Fruit fly (Drosophila melanogaster) whole organism, embryonic: ENCODE measurements around the gene Vm32E.

Source experiments
- Bteb2 ChIP-seq: fragments of 200-800 bp; sonication (Bioruptor generic); optimal IDR thresholded peaks from 2 replicates; lab custom pipeline; 2016; ENCODE audit warnings: missing biosample characterization, missing genetic modification characterization
- C15 ChIP-seq: fragments of 200-800 bp; sonication (Bioruptor generic); IDR thresholded peaks from 3 replicates; pipeline ENCODE4 v1.3.6; 2022; ENCODE audit warnings: missing biosample characterization, missing genetic modification characterization
- CG10431 ChIP-seq: fragments of 200-800 bp; sonication (Bioruptor generic); optimal IDR thresholded peaks from 3 replicates; lab custom pipeline; 2018; ENCODE audit warnings: missing biosample characterization, mild to moderate bottlenecking, missing genetic modification characterization
- CG10543 ChIP-seq: fragments of 200-800 bp; sonication (Bioruptor generic); optimal IDR thresholded peaks from 3 replicates; lab custom pipeline; 2017; ENCODE audit warnings: missing biosample characterization, mild to moderate bottlenecking, missing genetic modification characterization, moderate library complexity
- CG10565 ChIP-seq: fragments of 200-800 bp; sonication (Bioruptor generic); optimal IDR thresholded peaks from 3 replicates; lab custom pipeline; 2016; ENCODE audit warnings: missing biosample characterization, mild to moderate bottlenecking, missing genetic modification characterization
- CG12659 ChIP-seq: fragments of 200-800 bp; sonication (Bioruptor generic); optimal IDR thresholded peaks from 3 replicates; lab custom pipeline; 2017; ENCODE audit warnings: mild to moderate bottlenecking, missing biosample characterization, missing genetic modification reagents, missing genetic modification characterization
- CG14667 ChIP-seq: fragments of 200-800 bp; sonication (Bioruptor generic); IDR thresholded peaks from 2 replicates; pipeline ENCODE4 v1.3.6; 2022; ENCODE audit warnings: missing biosample characterization, missing genetic modification characterization
- CG15269 ChIP-seq: fragments of 200-800 bp; sonication (Bioruptor generic); optimal IDR thresholded peaks from 2 replicates; lab custom pipeline; 2018; ENCODE audit warnings: missing biosample characterization, mild to moderate bottlenecking, missing genetic modification characterization, moderate library complexity
- CG17328 ChIP-seq: fragments of 200-800 bp; sonication (Bioruptor generic); IDR thresholded peaks from 2 replicates; pipeline ENCODE4 v1.3.6; 2022; ENCODE audit warnings: missing biosample characterization, missing genetic modification characterization
- CG17361 ChIP-seq: fragments of 200-800 bp; sonication (Bioruptor generic); IDR thresholded peaks from 3 replicates; pipeline ENCODE4 v1.3.6; 2022; ENCODE audit warnings: missing biosample characterization, missing genetic modification characterization
- CG3726 ChIP-seq: fragments of 200-800 bp; sonication (Bioruptor generic); IDR thresholded peaks from 3 replicates; pipeline ENCODE4, ENCODE4 v1.3.6; 2022; ENCODE audit warnings: missing biosample characterization, missing genetic modification characterization
- CG3847 ChIP-seq: fragments of 200-800 bp; sonication (Bioruptor generic); IDR thresholded peaks from 2 replicates; pipeline ENCODE4 v1.3.6; 2022; ENCODE audit warnings: missing biosample characterization, missing genetic modification characterization
- CG43689 ChIP-seq: fragments of 200-800 bp; sonication (Bioruptor generic); IDR thresholded peaks from 2 replicates; pipeline ENCODE4 v1.3.6; 2022; ENCODE audit warnings: missing biosample characterization, missing genetic modification characterization
- CG4404 ChIP-seq: fragments of 200-800 bp; sonication (Bioruptor generic); IDR thresholded peaks from 2 replicates; pipeline ENCODE4 v1.3.6; 2022; ENCODE audit warnings: missing biosample characterization, missing genetic modification characterization
- CG6175 ChIP-seq: fragments of 200-800 bp; sonication (Bioruptor generic); IDR thresholded peaks from 3 replicates; pipeline ENCODE4 v1.3.6; 2022; ENCODE audit warnings: missing biosample characterization, missing genetic modification characterization
- CG6689 ChIP-seq: fragments of 200-800 bp; sonication (Bioruptor generic); IDR thresholded peaks from 2 replicates; pipeline ENCODE4 v1.3.6; 2022; ENCODE audit warnings: missing biosample characterization, missing genetic modification characterization
- CG6813 ChIP-seq: fragments of 200-800 bp; sonication (Bioruptor generic); optimal IDR thresholded peaks from 2 replicates; lab custom pipeline; 2017; ENCODE audit warnings: missing biosample characterization, missing genetic modification characterization, mild to moderate bottlenecking, moderate library complexity, missing genetic modification reagents
- CG9727 ChIP-seq: fragments of 200-800 bp; sonication (Bioruptor generic); optimal IDR thresholded peaks from 3 replicates; lab custom pipeline; 2017; ENCODE audit warnings: missing biosample characterization, mild to moderate bottlenecking, missing genetic modification characterization
- CTCF ChIP-seq: fragments of 200-800 bp; sonication (Bioruptor generic); optimal IDR thresholded peaks from 2 replicates; lab custom pipeline; 2017; ENCODE audit warnings: missing biosample characterization, mild to moderate bottlenecking, missing genetic modification characterization, moderate library complexity
- CkIIα-i1 ChIP-seq: fragments of 200-800 bp; sonication (Bioruptor generic); IDR thresholded peaks from 2 replicates; pipeline ENCODE4 v1.3.6; 2022; ENCODE audit warnings: missing biosample characterization, missing genetic modification characterization
- CoRest ChIP-seq: fragments of 200-800 bp; sonication (Bioruptor generic); optimal IDR thresholded peaks from 3 replicates; lab custom pipeline; 2018; ENCODE audit warnings: missing biosample characterization, mild to moderate bottlenecking, missing genetic modification characterization, moderate library complexity
- CrebB ChIP-seq: fragments of 200-800 bp; sonication (Bioruptor generic); optimal IDR thresholded peaks from 3 replicates; lab custom pipeline; 2018; ENCODE audit warnings: missing biosample characterization, mild to moderate bottlenecking, missing genetic modification characterization
- Deaf1 ChIP-seq: fragments of 200-800 bp; optimal IDR thresholded peaks from 3 replicates; lab custom pipeline; 2019; ENCODE audit warnings: missing biosample characterization, mild to moderate bottlenecking, missing genetic modification characterization, moderate library complexity
- Drgx ChIP-seq: fragments of 200-800 bp; sonication (Bioruptor generic); IDR thresholded peaks from 2 replicates; pipeline ENCODE4 v1.3.6; 2022; ENCODE audit warnings: missing biosample characterization, missing genetic modification characterization
- E2f1 ChIP-seq: fragments of 200-800 bp; sonication (Bioruptor generic); IDR thresholded peaks from 2 replicates; pipeline ENCODE4 v1.3.6; 2022; ENCODE audit warnings: missing biosample characterization, missing genetic modification characterization
- Eip74EF ChIP-seq, 2 experiments: fragments of 200-800 bp in 1 of 2; fragments of >200 bp in 1 of 2; sonication (Bioruptor generic) in 1 of 2; optimal IDR thresholded peaks; 2 replicates each; lab custom pipeline; 2017 to 2019; ENCODE audit warnings: missing biosample characterization in 2 of 2, missing genetic modification characterization in 2 of 2, mild to moderate bottlenecking in 1 of 2, moderate library complexity in 1 of 2
- Lpt ChIP-seq: fragments of >200 bp; optimal IDR thresholded peaks from 2 replicates; lab custom pipeline; 2018; ENCODE audit warnings: missing biosample characterization, missing genetic modification characterization
- Oaz ChIP-seq: fragments of 200-800 bp; sonication (Bioruptor generic); IDR thresholded peaks from 2 replicates; pipeline ENCODE4 v1.3.6; 2022; ENCODE audit warnings: missing biosample characterization, missing genetic modification characterization
- Six4 ChIP-seq: fragments of 200-800 bp; sonication (Bioruptor generic); optimal IDR thresholded peaks from 2 replicates; lab custom pipeline; 2016; ENCODE audit warnings: missing biosample characterization, missing genetic modification characterization
- Taf1 ChIP-seq: fragments of 200-800 bp; sonication (Bioruptor generic); IDR thresholded peaks from 2 replicates; pipeline ENCODE4 v1.3.6; 2022; ENCODE audit warnings: missing biosample characterization, missing genetic modification characterization
- bab2 ChIP-seq: fragments of 200-800 bp; sonication (Bioruptor generic); optimal IDR thresholded peaks from 2 replicates; lab custom pipeline; 2016; ENCODE audit warnings: missing biosample characterization, missing genetic modification characterization
- br ChIP-seq: fragments of >200 bp; optimal IDR thresholded peaks from 2 replicates; lab custom pipeline; 2017
- cato ChIP-seq: fragments of 200-800 bp; sonication (Bioruptor generic); optimal IDR thresholded peaks from 2 replicates; lab custom pipeline; 2016; ENCODE audit warnings: missing biosample characterization, missing genetic modification characterization, borderline replicate concordance
- chinmo ChIP-seq: fragments of 200-800 bp; sonication (Bioruptor generic); IDR thresholded peaks from 4 replicates; pipeline ENCODE4 v1.3.6; 2022; ENCODE audit warnings: missing biosample characterization, missing genetic modification characterization; ENCODE audit not compliant: partially characterized antibody
- ems ChIP-seq: fragments of 200-800 bp; sonication (Bioruptor generic); optimal IDR thresholded peaks from 3 replicates; lab custom pipeline; 2016; ENCODE audit warnings: missing biosample characterization, missing genetic modification characterization
- fd3F ChIP-seq: fragments of 200-800 bp; sonication (Bioruptor generic); optimal IDR thresholded peaks from 2 replicates; lab custom pipeline; 2018; ENCODE audit warnings: missing biosample characterization, mild to moderate bottlenecking, missing genetic modification characterization, moderate library complexity
- fu2 ChIP-seq: fragments of 200-800 bp; sonication (Bioruptor generic); optimal IDR thresholded peaks from 2 replicates; lab custom pipeline; 2016; ENCODE audit warnings: missing biosample characterization, missing genetic modification characterization
- gce ChIP-seq: fragments of 200-800 bp; sonication (Bioruptor generic); IDR thresholded peaks from 3 replicates; pipeline ENCODE4 v1.3.6; 2022; ENCODE audit warnings: missing biosample characterization, missing genetic modification characterization
- her ChIP-seq: fragments of 200-800 bp; sonication (Bioruptor generic); optimal IDR thresholded peaks from 2 replicates; lab custom pipeline; 2016; ENCODE audit warnings: missing biosample characterization, missing genetic modification characterization
- hkb ChIP-seq, 2 experiments: fragments of 200-800 bp in 1 of 2; fragments of >200 bp in 1 of 2; sonication (Bioruptor generic) in 1 of 2; IDR thresholded peaks in 1 of 2; optimal IDR thresholded peaks in 1 of 2; 2 replicates each; pipeline versions ENCODE4 v1.3.6 to Lab custom; 2017 to 2022; ENCODE audit warnings: missing biosample characterization in 1 of 2, missing genetic modification characterization in 1 of 2
- mirr ChIP-seq: fragments of 200-800 bp; sonication (Bioruptor generic); optimal IDR thresholded peaks from 3 replicates; lab custom pipeline; 2018; ENCODE audit warnings: missing biosample characterization, mild to moderate bottlenecking, missing genetic modification characterization
- otp ChIP-seq: fragments of 200-800 bp; sonication (Bioruptor generic); IDR thresholded peaks from 3 replicates; pipeline ENCODE4, ENCODE4 v1.3.6; 2022; ENCODE audit warnings: missing biosample characterization, missing genetic modification characterization
- peb ChIP-seq: fragments of 200-800 bp; sonication (Bioruptor generic); IDR thresholded peaks from 2 replicates; pipeline ENCODE4 v1.3.6; 2022; ENCODE audit warnings: missing biosample characterization, missing genetic modification characterization
- phol ChIP-seq: fragments of 200-800 bp; sonication (Bioruptor generic); optimal IDR thresholded peaks from 3 replicates; lab custom pipeline; 2018; ENCODE audit warnings: missing biosample characterization, mild to moderate bottlenecking, missing genetic modification characterization, moderate library complexity
- repo ChIP-seq: fragments of 200-800 bp; sonication (Bioruptor generic); optimal IDR thresholded peaks from 2 replicates; lab custom pipeline; 2016; ENCODE audit warnings: missing biosample characterization, missing genetic modification characterization
- sens ChIP-seq: fragments of 200-800 bp; sonication (Bioruptor generic); peaks from one replicate; lab custom pipeline; 2016; ENCODE audit warnings: missing biosample characterization, missing genetic modification characterization
- sqz ChIP-seq: fragments of 200-800 bp; sonication (Bioruptor generic); optimal IDR thresholded peaks from 3 replicates; lab custom pipeline; 2018; ENCODE audit warnings: missing biosample characterization, mild to moderate bottlenecking, missing genetic modification characterization
- tio ChIP-seq: fragments of 200-800 bp; sonication (Bioruptor generic); optimal IDR thresholded peaks from 2 replicates; lab custom pipeline; 2017; ENCODE audit warnings: missing biosample characterization, missing genetic modification characterization, inconsistent platforms
- ttk ChIP-seq: fragments of 200-800 bp; sonication (Bioruptor generic); IDR thresholded peaks from 2 replicates; pipeline ENCODE4 v2.1.2; 2022; ENCODE audit warnings: missing biosample characterization, missing genetic modification characterization
- tup ChIP-seq: fragments of 200-800 bp; sonication (Bioruptor generic); optimal IDR thresholded peaks from 2 replicates; lab custom pipeline; 2016; ENCODE audit warnings: missing biosample characterization, mild to moderate bottlenecking, missing genetic modification characterization, moderate library complexity
- zf30C ChIP-seq: fragments of 200-800 bp; sonication (Bioruptor generic); optimal IDR thresholded peaks from 3 replicates; lab custom pipeline; 2018; ENCODE audit warnings: missing biosample characterization, mild to moderate bottlenecking, missing genetic modification characterization
- zfh1 ChIP-seq: fragments of 200-800 bp; sonication (Bioruptor generic); IDR thresholded peaks from 3 replicates; pipeline ENCODE4 v1.3.6; 2022; ENCODE audit warnings: missing biosample characterization, missing genetic modification characterization

The Vm32E gene

DNA sequence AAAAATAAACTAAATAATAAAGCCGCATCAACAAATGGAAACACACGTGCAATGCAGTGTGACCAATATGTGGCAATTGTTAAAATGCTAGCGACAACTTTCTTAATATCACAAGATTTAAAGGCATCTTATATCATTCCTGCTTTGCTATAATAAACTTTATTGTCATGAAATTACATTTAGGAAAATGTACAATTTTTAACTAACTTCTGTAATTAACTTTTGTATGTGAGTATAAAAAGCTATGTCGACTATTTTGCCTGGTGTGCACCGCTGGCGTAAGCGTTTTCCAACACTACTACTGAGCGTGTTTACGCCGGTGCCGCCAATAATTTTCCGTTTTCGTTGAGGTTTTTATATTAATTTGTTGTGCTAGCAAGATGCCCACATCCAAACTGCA lies 48.0 kb downstream of the Vm32E start, which contains the start of the genes Csl4 and Nup160 (continued):
- TF ChIP-seq Oaz (peak; percentile 16; the same call in 1 of the 2 replicates), mirr (GFP tag; lab: Kevin White, UChicago) (no peak), CG6175 (GFP tag; lab: Robert Waterston, UW) (no peak), hkb (optimal IDR thresholded peaks at IDR 0.05; lab: Kevin White, UChicago) (no peak), hkb (GFP tag; IDR thresholded peaks at IDR 0.05; lab: Robert Waterston, UW) (peak; percentile 85), br (lab: Kevin White, UChicago) (no peak), CG10431 (GFP tag; lab: Kevin White, UChicago) (peak; percentile 10), Lpt (GFP tag; lab: Kevin White, UChicago) (no peak), CG12659 (peak; percentile 75), zf30C (GFP tag; lab: Kevin White, UChicago) (no peak), Deaf1 (no peak), CG9727 (GFP tag; lab: Kevin White, UChicago) (peak; percentile 66), phol (tag; lab: Kevin White, UChicago) (peak; percentile 77), Six4 (GFP tag; lab: Kevin White, UChicago) (peak; percentile 57), cato (GFP tag; lab: Kevin White, UChicago) (peak; percentile 67), zfh1 (GFP tag; lab: Robert Waterston, UW) (peak; percentile 79), CG3726 (peak; percentile 55; the same call in 1 of the 3 replicates), CG14667 (0 out of 2 replicates have a peak, but pooled peaks have one; percentile 34), Taf1 (GFP tag; lab: Robert Waterston, UW) (peak; percentile 55; the same call in 1 of the 2 replicates), Drgx (GFP tag; lab: Robert Waterston, UW) (peak; percentile 71), CG10565 (no peak), tup (GFP tag; lab: Kevin White, UChicago) (peak; percentile 68), bab2 (peak; percentile 88), ems (GFP tag; lab: Kevin White, UChicago) (peak; percentile 86), CG3847 (GFP tag; lab: Robert Waterston, UW) (peak; percentile 88), CG17361 (GFP tag; lab: Robert Waterston, UW) (no peak), her (GFP tag; lab: Kevin White, UChicago) (peak; percentile 84), repo (GFP tag; lab: Kevin White, UChicago) (peak; percentile 30), peb (GFP tag; lab: Robert Waterston, UW) (no peak; the same call in 1 of the 2 replicates), sqz (GFP tag; lab: Kevin White, UChicago) (no peak), CTCF (GFP tag; lab: Kevin White, UChicago) (peak; percentile 23), Eip74EF (GFP tag; optimal IDR thresholded peaks at IDR 0.05; lab: Kevin White, UChicago) (no peak), E2f1 (GFP tag; lab: Robert Waterston, UW) (peak; percentile 68), sens (GFP tag; lab: Kevin White, UChicago) (peak; percentile 98), Bteb2 (GFP tag; lab: Kevin White, UChicago) (peak; percentile 88), tio (GFP tag; lab: Kevin White, UChicago) (no peak), CG43689 (GFP tag; lab: Robert Waterston, UW) (no peak; the same call in 1 of the 2 replicates), CG10543 (GFP tag; lab: Kevin White, UChicago) (peak; percentile 36), CG4404 (peak; percentile 18; the same call in 1 of the 2 replicates), C15 (no peak), otp (GFP tag; lab: Robert Waterston, UW) (0 out of 3 replicates have a peak, but pooled peaks have one; percentile 62), ttk (peak; percentile 74), chinmo (GFP tag; lab: Robert Waterston, UW) (no peak), fu2 (GFP tag; lab: Kevin White, UChicago) (peak; percentile 85), CkIIα-i1 (GFP tag; lab: Robert Waterston, UW) (no peak), CoRest (peak; percentile 77), CrebB (tag; lab: Kevin White, UChicago) (peak; percentile 65), CG15269 (no peak), gce (GFP tag; lab: Robert Waterston, UW) (no peak), CG6689 (GFP tag; lab: Robert Waterston, UW) (peak; percentile 73), CG17328 (GFP tag; lab: Robert Waterston, UW) (peak; percentile 78), CG6813 (no peak), fd3F (GFP tag; lab: Kevin White, UChicago) (peak; percentile 54)
